Fruit fly (Drosophila melanogaster) whole organism, embryonic: ENCODE results near the gene CG14695.

ENCODE experiments used
- Abd-B ChIP-seq: fragments of 200-800 bp; sonication (Bioruptor generic); optimal IDR thresholded peaks from 2 replicates; lab custom pipeline; 2018; ENCODE audit warnings: missing biosample characterization, mild to moderate bottlenecking, missing genetic modification characterization, moderate library complexity
- Awh ChIP-seq: fragments of 200-800 bp; sonication (Bioruptor generic); IDR thresholded peaks from 2 replicates; pipeline ENCODE4, ENCODE4 v1.3.6; 2022; ENCODE audit warnings: missing biosample characterization, missing genetic modification characterization
- CG11560 ChIP-seq: fragments of 200-800 bp; sonication (Bioruptor generic); IDR thresholded peaks from 3 replicates; pipeline ENCODE4 v1.3.6; 2022; ENCODE audit warnings: missing biosample characterization, missing genetic modification characterization
- CG12071 ChIP-seq: fragments of 200-800 bp; sonication (Bioruptor generic); optimal IDR thresholded peaks from 3 replicates; lab custom pipeline; 2018; ENCODE audit warnings: missing biosample characterization, mild to moderate bottlenecking, missing genetic modification characterization
- CG13894 ChIP-seq: fragments of 200-800 bp; sonication (Bioruptor generic); optimal IDR thresholded peaks from 3 replicates; lab custom pipeline; 2018; ENCODE audit warnings: missing biosample characterization, mild to moderate bottlenecking, missing genetic modification characterization, moderate library complexity
- CG15696 ChIP-seq: fragments of 200-800 bp; sonication (Bioruptor generic); optimal IDR thresholded peaks from 2 replicates; lab custom pipeline; 2019; ENCODE audit warnings: missing biosample characterization, mild to moderate bottlenecking, missing genetic modification characterization, moderate library complexity
- CG17612 ChIP-seq: fragments of 200-800 bp; sonication (Bioruptor generic); IDR thresholded peaks from 2 replicates; pipeline ENCODE4 v1.3.6; 2022; ENCODE audit warnings: missing biosample characterization, missing genetic modification characterization
- CG18476 ChIP-seq: fragments of 200-800 bp; sonication (Bioruptor generic); optimal IDR thresholded peaks from 2 replicates; lab custom pipeline; 2016; ENCODE audit warnings: missing biosample characterization, mild to moderate bottlenecking, missing genetic modification characterization
- CG18764 ChIP-seq: fragments of 200-800 bp; sonication (Bioruptor generic); optimal IDR thresholded peaks from 3 replicates; lab custom pipeline; 2016; ENCODE audit warnings: missing biosample characterization, missing genetic modification characterization
- CG2712 ChIP-seq: fragments of 200-800 bp; optimal IDR thresholded peaks from 3 replicates; lab custom pipeline; 2019; ENCODE audit warnings: missing biosample characterization, mild to moderate bottlenecking, missing genetic modification characterization, moderate library complexity
- CG42726 ChIP-seq: fragments of 200-800 bp; sonication (Bioruptor generic); IDR thresholded peaks from 2 replicates; pipeline ENCODE4 v1.3.6; 2022; ENCODE audit warnings: missing biosample characterization, missing genetic modification characterization; ENCODE audit not compliant: partially characterized antibody
- CG5953 ChIP-seq: fragments of 200-800 bp; sonication (Bioruptor generic); IDR thresholded peaks from 2 replicates; pipeline ENCODE4 v1.3.6; 2022; ENCODE audit warnings: missing biosample characterization, missing genetic modification characterization
- CG6254 ChIP-seq: fragments of 200-800 bp; sonication (Bioruptor generic); optimal IDR thresholded peaks from 3 replicates; lab custom pipeline; 2017; ENCODE audit warnings: mild to moderate bottlenecking, missing biosample characterization, missing genetic modification reagents, missing genetic modification characterization
- CG7372 ChIP-seq: fragments of 200-800 bp; sonication (Bioruptor generic); IDR thresholded peaks from 2 replicates; pipeline ENCODE4 v1.3.6; 2022; ENCODE audit warnings: missing biosample characterization, missing genetic modification characterization
- CG7745 ChIP-seq: fragments of 200-800 bp; sonication (Bioruptor generic); optimal IDR thresholded peaks from 2 replicates; lab custom pipeline; 2018; ENCODE audit warnings: missing biosample characterization, mild to moderate bottlenecking, missing genetic modification characterization, moderate library complexity
- CG9727 ChIP-seq: fragments of 200-800 bp; sonication (Bioruptor generic); optimal IDR thresholded peaks from 3 replicates; lab custom pipeline; 2017; ENCODE audit warnings: missing biosample characterization, mild to moderate bottlenecking, missing genetic modification characterization
- CrebB ChIP-seq: fragments of 200-800 bp; sonication (Bioruptor generic); optimal IDR thresholded peaks from 3 replicates; lab custom pipeline; 2018; ENCODE audit warnings: missing biosample characterization, mild to moderate bottlenecking, missing genetic modification characterization
- Gsc ChIP-seq: fragments of 200-800 bp; sonication (Bioruptor generic); IDR thresholded peaks from 2 replicates; pipeline ENCODE4 v1.3.6; 2022; ENCODE audit warnings: missing biosample characterization, missing genetic modification characterization
- H15 ChIP-seq: fragments of 200-800 bp; sonication (Bioruptor generic); IDR thresholded peaks from 3 replicates; pipeline ENCODE4 v1.3.6; 2022; ENCODE audit warnings: missing biosample characterization, missing genetic modification characterization
- H2.0 ChIP-seq: fragments of 200-800 bp; sonication (Bioruptor generic); IDR thresholded peaks from 2 replicates; pipeline ENCODE4 v1.3.6; 2022; ENCODE audit warnings: missing biosample characterization, missing genetic modification characterization
- Hsf ChIP-seq: fragments of 200-800 bp; sonication (Bioruptor generic); optimal IDR thresholded peaks from 3 replicates; lab custom pipeline; 2016; ENCODE audit warnings: missing biosample characterization, missing genetic modification characterization
- Lpt ChIP-seq: fragments of >200 bp; optimal IDR thresholded peaks from 2 replicates; lab custom pipeline; 2018; ENCODE audit warnings: missing biosample characterization, missing genetic modification characterization
- MESR4 ChIP-seq: fragments of 200-800 bp; sonication (Bioruptor generic); optimal IDR thresholded peaks from 2 replicates; lab custom pipeline; 2018; ENCODE audit warnings: missing biosample characterization, mild to moderate bottlenecking, missing genetic modification characterization, moderate library complexity
- Med ChIP-seq: fragments of 200-800 bp; sonication (Bioruptor generic); peaks from one replicate; lab custom pipeline; 2016; ENCODE audit warnings: missing biosample characterization, missing genetic modification characterization, mild to moderate bottlenecking, inconsistent platforms, moderate library complexity
- Myb ChIP-seq: fragments of 200-800 bp; sonication (Bioruptor generic); optimal IDR thresholded peaks from 2 replicates; lab custom pipeline; 2016; ENCODE audit warnings: missing biosample characterization, missing genetic modification characterization
- Sin3A ChIP-seq: fragments of >200 bp; optimal IDR thresholded peaks from 2 replicates; lab custom pipeline; 2018
- ash1 ChIP-seq: fragments of 200-800 bp; sonication (Bioruptor generic); optimal IDR thresholded peaks from 2 replicates; lab custom pipeline; 2018; ENCODE audit warnings: missing biosample characterization, mild to moderate bottlenecking, missing genetic modification characterization
- ato ChIP-seq: fragments of 200-800 bp; sonication (Bioruptor generic); IDR thresholded peaks from 2 replicates; pipeline ENCODE4 v1.3.6; 2022; ENCODE audit warnings: missing biosample characterization, missing genetic modification characterization; ENCODE audit not compliant: partially characterized antibody
- ci ChIP-seq: fragments of 200-800 bp; sonication (Bioruptor generic); IDR thresholded peaks from 3 replicates; pipeline ENCODE4 v1.3.6; 2022; ENCODE audit warnings: missing biosample characterization, missing genetic modification characterization
- corto ChIP-seq: fragments of 200-800 bp; sonication (Bioruptor generic); optimal IDR thresholded peaks from 2 replicates; lab custom pipeline; 2016; ENCODE audit warnings: missing biosample characterization, mild to moderate bottlenecking, missing genetic modification characterization, moderate library complexity
- dm ChIP-seq: fragments of 200-800 bp; sonication (Bioruptor generic); optimal IDR thresholded peaks from 3 replicates; lab custom pipeline; 2016; ENCODE audit warnings: missing biosample characterization, missing genetic modification characterization
- ewg ChIP-seq: fragments of 200-800 bp; sonication (Bioruptor generic); optimal IDR thresholded peaks from 3 replicates; lab custom pipeline; 2017; ENCODE audit warnings: mild to moderate bottlenecking, missing biosample characterization, missing genetic modification reagents, missing genetic modification characterization
- gcm2 ChIP-seq: fragments of 200-800 bp; sonication (Bioruptor generic); optimal IDR thresholded peaks from 2 replicates; lab custom pipeline; 2016; ENCODE audit warnings: missing biosample characterization, missing genetic modification characterization
- gsb-n ChIP-seq: fragments of 200-800 bp; sonication (Bioruptor generic); optimal IDR thresholded peaks from 3 replicates; lab custom pipeline; 2018; ENCODE audit warnings: missing biosample characterization, mild to moderate bottlenecking, missing genetic modification characterization
- hth ChIP-seq: fragments of >200 bp; optimal IDR thresholded peaks from 2 replicates; lab custom pipeline; 2017; ENCODE audit warnings: inconsistent platforms
- insv ChIP-seq, 2 experiments: fragments of 200-800 bp; sonication (Bioruptor generic); optimal IDR thresholded peaks; 3 replicates each; lab custom pipeline; 2016 to 2018; ENCODE audit warnings: missing biosample characterization in 2 of 2, missing genetic modification characterization in 2 of 2
- jing ChIP-seq: fragments of 200-800 bp; sonication (Bioruptor generic); optimal IDR thresholded peaks from 2 replicates; lab custom pipeline; 2018; ENCODE audit warnings: missing biosample characterization, mild to moderate bottlenecking, missing genetic modification characterization
- kay ChIP-seq: fragments of 200-800 bp; sonication (Bioruptor generic); optimal IDR thresholded peaks from 2 replicates; lab custom pipeline; 2016; ENCODE audit warnings: missing biosample characterization, missing genetic modification characterization
- knrl ChIP-seq: fragments of 200-800 bp; sonication (Bioruptor generic); IDR thresholded peaks from 3 replicates; pipeline ENCODE4 v1.3.6; 2022; ENCODE audit warnings: missing biosample characterization, missing genetic modification characterization; ENCODE audit not compliant: partially characterized antibody
- maf-S ChIP-seq: fragments of 200-800 bp; sonication (Bioruptor generic); optimal IDR thresholded peaks from 2 replicates; lab custom pipeline; 2016; ENCODE audit warnings: missing biosample characterization, missing genetic modification characterization
- nmo ChIP-seq: fragments of 200-800 bp; sonication (Bioruptor generic); optimal IDR thresholded peaks from 2 replicates; lab custom pipeline; 2018; ENCODE audit warnings: missing biosample characterization, mild to moderate bottlenecking, missing genetic modification characterization, moderate library complexity
- ranshi ChIP-seq: fragments of 200-800 bp; sonication (Bioruptor generic); IDR thresholded peaks from 2 replicates; pipeline ENCODE4 v1.3.6; 2022; ENCODE audit warnings: missing biosample characterization, missing genetic modification characterization
- seq ChIP-seq: fragments of 200-800 bp; sonication (Bioruptor generic); IDR thresholded peaks from 2 replicates; pipeline ENCODE4 v1.3.6; 2022; ENCODE audit warnings: missing biosample characterization, missing genetic modification characterization
- tx ChIP-seq: fragments of 200-800 bp; sonication (Bioruptor generic); optimal IDR thresholded peaks from 2 replicates; lab custom pipeline; 2016; ENCODE audit warnings: missing biosample characterization, missing genetic modification characterization
- unpg ChIP-seq: fragments of 200-800 bp; sonication (Bioruptor generic); optimal IDR thresholded peaks from 3 replicates; lab custom pipeline; 2018; ENCODE audit warnings: missing biosample characterization, mild to moderate bottlenecking, missing genetic modification characterization, moderate library complexity
- usp ChIP-seq: fragments of >200 bp; optimal IDR thresholded peaks from 2 replicates; lab custom pipeline; 2017; ENCODE audit warnings: missing biosample characterization, missing genetic modification characterization
- wdn ChIP-seq: fragments of 200-800 bp; sonication (Bioruptor generic); IDR thresholded peaks from 2 replicates; pipeline ENCODE4 v1.3.6; 2022; ENCODE audit warnings: missing biosample characterization, missing genetic modification characterization
- yki ChIP-seq: fragments of >200 bp; optimal IDR thresholded peaks from 3 replicates; lab custom pipeline; 2018
- zf30C ChIP-seq: fragments of 200-800 bp; sonication (Bioruptor generic); optimal IDR thresholded peaks from 3 replicates; lab custom pipeline; 2018; ENCODE audit warnings: missing biosample characterization, mild to moderate bottlenecking, missing genetic modification characterization

CG14695 gene

DNA sequence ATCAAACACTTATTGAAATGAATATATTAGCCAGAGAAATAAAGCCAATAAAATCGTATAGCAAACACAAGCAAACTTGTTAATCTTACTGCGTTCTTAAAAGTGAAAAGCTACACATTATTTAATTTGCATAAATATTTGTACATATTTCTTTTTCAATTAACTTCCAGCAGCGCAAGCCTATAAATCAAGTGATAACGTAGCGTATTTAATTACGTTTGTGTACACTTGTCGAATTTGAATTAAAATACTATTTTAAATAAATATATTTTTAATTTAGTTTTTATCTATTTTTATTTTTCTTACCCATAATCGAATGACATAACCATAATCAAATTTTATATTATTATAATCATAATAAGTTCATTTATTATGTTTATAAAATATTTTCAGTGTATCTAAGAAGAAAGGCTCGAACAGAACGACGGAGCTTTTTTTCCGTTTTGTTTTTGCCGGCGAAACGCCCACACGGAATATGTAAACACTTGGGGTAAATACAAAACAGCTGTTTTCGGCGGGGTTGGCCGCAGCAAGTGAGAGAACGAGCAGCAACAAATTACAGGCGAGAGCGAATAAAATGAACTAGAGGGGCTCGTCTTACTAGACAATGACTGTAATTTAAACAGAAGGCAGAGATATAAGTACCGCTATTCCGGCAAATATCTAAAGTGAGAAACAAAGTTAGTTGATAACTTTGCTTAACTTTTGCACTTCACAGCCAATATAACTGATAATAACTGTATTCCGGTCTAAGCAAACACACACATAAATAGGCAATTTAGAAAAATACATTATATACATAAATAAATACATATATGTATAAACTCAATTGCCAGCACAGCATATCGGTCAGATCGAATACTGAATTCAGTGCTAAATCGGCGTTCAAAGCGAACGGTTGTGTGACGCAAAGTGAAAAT lies 3.3 kb downstream of the CG14695 start, which contains the start of gene Sodh2 (continued):
- TF ChIP-seq CG7745 (no peak), CG9727 (GFP tag; lab: Kevin White, UChicago) (peak; percentile 77), CrebB (peak; percentile 78), ato (GFP tag; lab: Robert Waterston, UW) (no peak), CG6254 (GFP tag; lab: Kevin White, UChicago) (peak; percentile 56), Sin3A (lab: Kevin White, UChicago) (no peak), nmo (GFP tag; lab: Kevin White, UChicago) (peak; percentile 61), ewg (GFP tag; lab: Kevin White, UChicago) (peak; percentile 43), H2.0 (GFP tag; lab: Robert Waterston, UW) (peak; percentile 66), H15 (GFP tag; lab: Robert Waterston, UW) (peak; percentile 61), hth (lab: Kevin White, UChicago) (no peak), corto (peak; percentile 50), MESR4 (GFP tag; lab: Kevin White, UChicago) (no peak), Awh (GFP tag; lab: Robert Waterston, UW) (peak; percentile 67; the same call in 1 of the 2 replicates), CG7372 (peak; percentile 46; the same call in 1 of the 2 replicates), knrl (GFP tag; lab: Robert Waterston, UW) (no peak), CG13894 (tag; lab: Kevin White, UChicago) (peak; percentile 72), seq (GFP tag; lab: Robert Waterston, UW) (peak; percentile 74), CG18764 (GFP tag; lab: Kevin White, UChicago) (peak; percentile 61), CG15696 (tag; lab: Kevin White, UChicago) (peak; percentile 36), CG18476 (GFP tag; lab: Kevin White, UChicago) (peak; percentile 30), CG2712 (tag; lab: Kevin White, UChicago) (peak; percentile 85), Gsc (GFP tag; lab: Robert Waterston, UW) (0 out of 2 replicates have a peak, but pooled peaks have one; percentile 19), dm (GFP tag; lab: Kevin White, UChicago) (no peak), CG17612 (peak; percentile 65), Hsf (peak; percentile 67), zf30C (GFP tag; lab: Kevin White, UChicago) (peak; percentile 64), yki (no peak), ranshi (GFP tag; lab: Robert Waterston, UW) (peak; percentile 23), tx (GFP tag; lab: Kevin White, UChicago) (peak; percentile 43), maf-S (GFP tag; lab: Kevin White, UChicago) (peak; percentile 67), Abd-B (peak; percentile 18), CG42726 (GFP tag; lab: Robert Waterston, UW) (no peak), CG11560 (tag; lab: Robert Waterston, UW) (peak; percentile 57; the same call in 2 of the 3 replicates), gcm2 (GFP tag; lab: Kevin White, UChicago) (no peak), ci (GFP tag; lab: Robert Waterston, UW) (peak; percentile 84), usp (GFP tag; lab: Kevin White, UChicago) (no peak), Med (GFP tag; lab: Kevin White, UChicago) (peak; percentile 95), Lpt (no peak), wdn (GFP tag; lab: Robert Waterston, UW) (peak; percentile 77; the same call in 1 of the 2 replicates), CG5953 (0 out of 2 replicates have a peak, but pooled peaks have one; percentile 12), CG12071 (peak; percentile 89), gsb-n (tag; lab: Kevin White, UChicago) (peak; percentile 72), unpg (peak; percentile 75), Myb (peak; percentile 57), ash1 (GFP tag; lab: Kevin White, UChicago) (peak; percentile 70), jing (GFP tag; lab: Kevin White, UChicago) (no peak), insv (GFP tag; optimal IDR thresholded peaks at IDR 0.05; lab: Kevin White, UChicago) (peak in 1 of 2 experiments; percentile 60), kay (GFP tag; lab: Kevin White, UChicago) (no peak)
